Worm (Caenorhabditis elegans) whole organism, L1 larva: Measurements from ENCODE around the gene adm-4.

ENCODE experiments used
- C04F5.9 ChIP-seq: sonication (generic microtip); optimal IDR thresholded peaks from 2 replicates; lab custom pipeline; 2016; ENCODE audit warnings: missing genetic modification characterization, missing compliant biosample characterization
- C16A3.4 ChIP-seq: fragments of 150-350 bp; optimal IDR thresholded peaks from 2 replicates; lab custom pipeline; 2014; ENCODE audit warnings: missing biosample characterization, missing genetic modification characterization
- F16B12.6 ChIP-seq: fragments of 150-350 bp; optimal IDR thresholded peaks from 2 replicates; lab custom pipeline; 2014; ENCODE audit warnings: missing biosample characterization, missing genetic modification characterization
- alr-1 ChIP-seq: fragments of 200-800 bp; sonication (Bioruptor generic); optimal IDR thresholded peaks from 2 replicates; lab custom pipeline; 2018; ENCODE audit warnings: borderline replicate concordance, mild to moderate bottlenecking, missing genetic modification characterization, missing compliant biosample characterization
- ama-1 ChIP-seq: fragments of 150-350 bp; optimal IDR thresholded peaks from 2 replicates; lab custom pipeline; 2014
- blmp-1 ChIP-seq: fragments of 150-350 bp; optimal IDR thresholded peaks from 2 replicates; lab custom pipeline; 2014; ENCODE audit warnings: missing biosample characterization, missing genetic modification characterization
- ceh-63 ChIP-seq: fragments of 200-800 bp; sonication (Bioruptor generic); optimal IDR thresholded peaks from 2 replicates; lab custom pipeline; 2018; ENCODE audit warnings: mild to moderate bottlenecking, missing genetic modification characterization, missing compliant biosample characterization
- ceh-8 ChIP-seq: fragments of 200-800 bp; sonication (Bioruptor generic); optimal IDR thresholded peaks from 2 replicates; lab custom pipeline; 2018; ENCODE audit warnings: mild to moderate bottlenecking, missing genetic modification characterization, moderate library complexity, missing compliant biosample characterization
- dpl-1 ChIP-seq, 3 experiments: fragments of 150-350 bp in 2 of 3; sonication (generic microtip) in 1 of 3; optimal IDR thresholded peaks; 2 replicates each; lab custom pipeline; 2014 to 2017; ENCODE audit warnings: missing biosample characterization in 3 of 3, missing genetic modification characterization in 3 of 3, missing genetic modification reagents in 3 of 3
- efl-3 ChIP-seq: fragments of 200-800 bp; sonication (Bioruptor generic); optimal IDR thresholded peaks from 2 replicates; lab custom pipeline; 2018; ENCODE audit warnings: mild to moderate bottlenecking, missing genetic modification characterization, missing compliant biosample characterization
- egl-13 ChIP-seq: sonication (generic microtip); optimal IDR thresholded peaks from 2 replicates; lab custom pipeline; 2016; ENCODE audit warnings: missing genotype, missing genetic modification reagents, missing genetic modification characterization, missing compliant biosample characterization
- egl-27 ChIP-seq, 2 experiments: fragments of 150-350 bp in 1 of 2; sonication (generic microtip); optimal IDR thresholded peaks; 3 replicates each; lab custom pipeline; 2017 to 2018; ENCODE audit warnings: missing biosample characterization in 2 of 2, missing genetic modification characterization in 2 of 2, missing genetic modification reagents in 2 of 2
- elt-3 ChIP-seq, 6 experiments: fragments of 150-350 bp in 1 of 6; sonication (generic microtip); optimal IDR thresholded peaks; 2 replicates each; lab custom pipeline; 2017 to 2018; ENCODE audit warnings: missing biosample characterization in 6 of 6, missing genetic modification characterization in 6 of 6, inconsistent platforms in 1 of 6
- ets-5 ChIP-seq: fragments of 200-800 bp; sonication (Bioruptor generic); IDR thresholded peaks from 2 replicates; pipeline ENCODE4 v1.3.6; 2022; ENCODE audit warnings: missing genetic modification characterization, missing compliant biosample characterization
- fkh-10 ChIP-seq: sonication (generic microtip); optimal IDR thresholded peaks from 2 replicates; lab custom pipeline; 2017; ENCODE audit warnings: missing biosample characterization, missing genetic modification reagents, missing genetic modification characterization
- fkh-8 ChIP-seq: sonication (generic microtip); optimal IDR thresholded peaks from 2 replicates; lab custom pipeline; 2016; ENCODE audit warnings: mild to moderate bottlenecking, missing genetic modification characterization, missing compliant biosample characterization
- fos-1 ChIP-seq: fragments of 150-350 bp; optimal IDR thresholded peaks from 2 replicates; lab custom pipeline; 2014; ENCODE audit warnings: missing biosample characterization, missing genetic modification characterization
- hpl-2 ChIP-seq: fragments of 150-350 bp; optimal IDR thresholded peaks from 2 replicates; lab custom pipeline; 2014; ENCODE audit warnings: missing biosample characterization, missing genetic modification reagents, missing genetic modification characterization
- irx-1 ChIP-seq: sonication (generic microtip); optimal IDR thresholded peaks from 2 replicates; lab custom pipeline; 2016; ENCODE audit warnings: missing genetic modification characterization, missing compliant biosample characterization
- isw-1 ChIP-seq: fragments of 200-800 bp; sonication (Bioruptor generic); IDR thresholded peaks from 2 replicates; pipeline ENCODE4 v1.3.6; 2022; ENCODE audit warnings: missing genetic modification characterization, missing compliant biosample characterization
- jun-1 ChIP-seq: fragments of 150-350 bp; optimal IDR thresholded peaks from 2 replicates; lab custom pipeline; 2014; ENCODE audit warnings: missing biosample characterization, missing genetic modification reagents, missing genetic modification characterization
- lin-13 ChIP-seq: fragments of 150-350 bp; optimal IDR thresholded peaks from 2 replicates; lab custom pipeline; 2014; ENCODE audit warnings: missing biosample characterization, missing genetic modification reagents, missing genetic modification characterization
- lin-35 ChIP-seq, 2 experiments: fragments of 150-350 bp; optimal IDR thresholded peaks; 2 replicates each; lab custom pipeline; 2014; ENCODE audit warnings: missing biosample characterization in 2 of 2, missing genetic modification characterization in 2 of 2, missing genetic modification reagents in 2 of 2
- lin-39 ChIP-seq: fragments of 150-350 bp; optimal IDR thresholded peaks from 2 replicates; lab custom pipeline; 2014; ENCODE audit warnings: missing biosample characterization, missing genetic modification reagents, missing genetic modification characterization
- lir-3 ChIP-seq: sonication (generic microtip); optimal IDR thresholded peaks from 2 replicates; lab custom pipeline; 2016; ENCODE audit warnings: mild to moderate bottlenecking, missing genetic modification characterization, moderate library complexity, missing compliant biosample characterization; ENCODE audit not compliant: poor library complexity
- lsy-2 ChIP-seq, 2 experiments: fragments of 150-350 bp; optimal IDR thresholded peaks; 2 replicates each; lab custom pipeline; 2014; ENCODE audit warnings: missing biosample characterization in 2 of 2, missing genetic modification characterization in 2 of 2
- mef-2 ChIP-seq: fragments of 150-350 bp; optimal IDR thresholded peaks from 2 replicates; lab custom pipeline; 2014; ENCODE audit warnings: missing biosample characterization, missing genetic modification characterization
- mep-1 ChIP-seq: fragments of 150-350 bp; optimal IDR thresholded peaks from 2 replicates; lab custom pipeline; 2014; ENCODE audit warnings: missing biosample characterization, missing genetic modification characterization
- nhr-12 ChIP-seq: sonication (generic microtip); optimal IDR thresholded peaks from 2 replicates; lab custom pipeline; 2017; ENCODE audit warnings: missing biosample characterization, missing genetic modification characterization
- nhr-19 ChIP-seq: fragments of 200-800 bp; sonication (Bioruptor generic); conservative IDR thresholded peaks from 2 replicates; pipeline ENCODE4 v1.3.6; 2022; ENCODE audit warnings: missing genetic modification characterization, missing compliant biosample characterization
- nhr-20 ChIP-seq: sonication (generic microtip); optimal IDR thresholded peaks from 2 replicates; lab custom pipeline; 2016; ENCODE audit warnings: mild to moderate bottlenecking, missing genetic modification characterization, missing compliant biosample characterization
- nhr-237 ChIP-seq: fragments of 150-350 bp; optimal IDR thresholded peaks from 2 replicates; lab custom pipeline; 2014; ENCODE audit warnings: missing biosample characterization, missing genetic modification characterization
- nhr-28 ChIP-seq: fragments of 150-350 bp; optimal IDR thresholded peaks from 2 replicates; lab custom pipeline; 2014; ENCODE audit warnings: missing biosample characterization, missing genetic modification characterization
- nhr-47 ChIP-seq: sonication (generic microtip); optimal IDR thresholded peaks from 2 replicates; lab custom pipeline; 2016; ENCODE audit warnings: mild to moderate bottlenecking, missing genetic modification characterization, moderate library complexity, missing compliant biosample characterization
- nhr-85 ChIP-seq: sonication (generic microtip); peaks from one replicate; lab custom pipeline; 2016; ENCODE audit warnings: missing genetic modification characterization, inconsistent platforms, missing compliant biosample characterization
- nhr-90 ChIP-seq: sonication (generic microtip); optimal IDR thresholded peaks from 2 replicates; lab custom pipeline; 2016; ENCODE audit warnings: mild to moderate bottlenecking, missing genetic modification characterization, missing compliant biosample characterization; ENCODE audit not compliant: poor library complexity
- pag-3 ChIP-seq: sonication (generic microtip); optimal IDR thresholded peaks from 2 replicates; lab custom pipeline; 2017; ENCODE audit warnings: missing genetic modification characterization, mild to moderate bottlenecking, missing compliant biosample characterization, antibody characterized with exemption, borderline replicate concordance; ENCODE audit not compliant: insufficient read depth
- pax-3 ChIP-seq: fragments of 200-800 bp; sonication (Bioruptor generic); optimal IDR thresholded peaks from 2 replicates; lab custom pipeline; 2018; ENCODE audit warnings: mild to moderate bottlenecking, missing genetic modification characterization, moderate library complexity, missing compliant biosample characterization
- rnt-1 ChIP-seq: sonication (generic microtip); optimal IDR thresholded peaks from 2 replicates; lab custom pipeline; 2016; ENCODE audit warnings: mild to moderate bottlenecking, missing genetic modification characterization, moderate library complexity, missing compliant biosample characterization
- snpc-4 ChIP-seq: fragments of 150-350 bp; optimal IDR thresholded peaks from 2 replicates; lab custom pipeline; 2014; ENCODE audit warnings: missing biosample characterization, missing genetic modification characterization
- sox-4 ChIP-seq: sonication (generic microtip); optimal IDR thresholded peaks from 2 replicates; lab custom pipeline; 2016; ENCODE audit warnings: missing genetic modification characterization, missing compliant biosample characterization
- sptf-1 ChIP-seq: fragments of 150-350 bp; optimal IDR thresholded peaks from 2 replicates; lab custom pipeline; 2014; ENCODE audit warnings: missing biosample characterization, missing genetic modification characterization
- sup-37 ChIP-seq: fragments of 200-800 bp; sonication (Bioruptor generic); optimal IDR thresholded peaks from 2 replicates; lab custom pipeline; 2018; ENCODE audit warnings: mild to moderate bottlenecking, missing genetic modification characterization, missing compliant biosample characterization
- tbx-2 ChIP-seq: sonication (generic microtip); optimal IDR thresholded peaks from 2 replicates; lab custom pipeline; 2016; ENCODE audit warnings: missing genetic modification characterization, missing compliant biosample characterization
- tlp-1 ChIP-seq: fragments of 150-350 bp; optimal IDR thresholded peaks from 2 replicates; lab custom pipeline; 2014; ENCODE audit warnings: missing biosample characterization, missing genetic modification characterization
- unc-130 ChIP-seq: fragments of 150-350 bp; optimal IDR thresholded peaks from 2 replicates; lab custom pipeline; 2017; ENCODE audit warnings: missing biosample characterization, missing genetic modification characterization, inconsistent platforms
- unc-30 ChIP-seq: sonication (generic microtip); optimal IDR thresholded peaks from 2 replicates; lab custom pipeline; 2017; ENCODE audit warnings: missing biosample characterization, missing genetic modification characterization
- vab-15 ChIP-seq: sonication (generic microtip); optimal IDR thresholded peaks from 2 replicates; lab custom pipeline; 2017; ENCODE audit warnings: missing genotype, mild to moderate bottlenecking, missing genetic modification characterization, missing compliant biosample characterization
- xbp-1 ChIP-seq: sonication (generic microtip); optimal IDR thresholded peaks from 2 replicates; lab custom pipeline; 2016; ENCODE audit warnings: missing genetic modification characterization, missing compliant biosample characterization
- zag-1 ChIP-seq: fragments of 150-350 bp; optimal IDR thresholded peaks from 2 replicates; lab custom pipeline; 2014; ENCODE audit warnings: missing biosample characterization, missing genetic modification characterization
- ztf-11 ChIP-seq, 2 experiments: sonication (generic microtip); optimal IDR thresholded peaks; 2 replicates each; lab custom pipeline; 2016 to 2017; ENCODE audit warnings: missing genetic modification characterization in 2 of 2, missing biosample characterization in 1 of 2, missing compliant biosample characterization in 1 of 2
- ztf-4 ChIP-seq: fragments of 150-350 bp; optimal IDR thresholded peaks from 2 replicates; lab custom pipeline; 2014; ENCODE audit warnings: missing biosample characterization, missing genetic modification characterization

The adm-4 gene

DNA sequence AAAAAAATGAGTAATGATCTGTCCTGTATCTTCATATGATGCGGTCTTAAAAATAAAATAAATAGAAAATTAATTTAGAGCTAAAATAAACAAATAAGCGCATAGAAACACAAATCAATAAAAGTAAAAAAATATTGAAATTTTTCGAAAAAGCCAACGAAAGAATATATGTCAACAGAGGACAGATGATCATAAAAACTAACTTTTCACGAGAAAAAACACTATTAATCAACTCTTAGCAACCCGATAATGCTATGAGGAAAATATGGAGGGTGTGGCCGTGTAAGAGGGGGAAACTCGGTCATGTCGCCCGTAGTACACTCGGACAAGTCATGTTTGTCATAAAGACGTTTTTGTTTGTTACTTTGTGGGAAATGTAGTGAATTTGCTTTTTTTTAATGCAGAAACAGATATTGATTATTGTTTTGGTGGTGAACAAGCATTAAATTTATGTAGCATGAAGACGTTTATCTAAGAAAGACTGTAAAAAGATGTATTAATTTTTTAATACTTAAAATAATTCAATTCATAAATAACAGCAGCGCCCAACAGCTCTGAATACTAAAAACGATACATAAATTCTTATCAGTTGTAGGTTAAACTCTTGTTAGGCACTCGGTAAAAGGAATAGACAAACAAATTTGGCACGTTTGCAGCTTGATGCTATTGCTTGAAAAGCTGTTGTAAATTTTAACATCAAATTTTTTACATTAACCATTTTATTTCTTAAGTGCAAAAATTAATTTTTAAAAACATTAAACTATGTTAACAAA is at the start of gene adm-4:
TSS of gene adm-4 (minus strand) at position 51 of the 773 bp plus-strand sequence.
- no peak for TF ChIP-seq zag-1 (tag; lab: Kevin White, UChicago)
- no peak for TF ChIP-seq alr-1 (tag; lab: Kevin White, UChicago)
- TF ChIP-seq irx-1 (tag; lab: Kevin White, UChicago), result peak; percentile 66
- TF ChIP-seq xbp-1, result peak; percentile 64
- no peak for TF ChIP-seq egl-27 (tag; optimal IDR thresholded peaks at IDR 0.05; lab: Kevin White, UChicago)
- no peak for TF ChIP-seq tlp-1 (tag; lab: Kevin White, UChicago)
- TF ChIP-seq fkh-8, result peak; percentile 63
- TF ChIP-seq egl-13 (tag; lab: Kevin White, UChicago), result peak; percentile 54
- TF ChIP-seq C16A3.4, result peak; percentile 8
- TF ChIP-seq isw-1 (GFP tag; lab: Robert Waterston, UW), result peak; percentile 24; the same call in 1 of the 2 replicates
- TF ChIP-seq unc-130 (tag; lab: Kevin White, UChicago), result no peak
- no peak for TF ChIP-seq mef-2 (tag; lab: Kevin White, UChicago)
- no peak for TF ChIP-seq unc-30 (tag; lab: Kevin White, UChicago)
- TF ChIP-seq nhr-20 (tag; lab: Kevin White, UChicago), result peak; percentile 62
- no peak for TF ChIP-seq sptf-1 (tag; lab: Kevin White, UChicago)
- peak; percentile 67 for TF ChIP-seq nhr-90 (tag; lab: Kevin White, UChicago)
- peak in 1 of 2 experiments; percentile 67 for TF ChIP-seq ztf-11 (tag; optimal IDR thresholded peaks at IDR 0.05; lab: Kevin White, UChicago)
- no peak for TF ChIP-seq ztf-4 (tag; lab: Kevin White, UChicago)
- TF ChIP-seq blmp-1 (tag; lab: Kevin White, UChicago), result peak; percentile 37
- TF ChIP-seq rnt-1 (tag; lab: Kevin White, UChicago), result peak; percentile 95
- TF ChIP-seq efl-3, result no peak
- no peak for TF ChIP-seq snpc-4 (tag; lab: Kevin White, UChicago)
- peak; percentile 39 for TF ChIP-seq mep-1 (tag; lab: Kevin White, UChicago)
- TF ChIP-seq ceh-63, result no peak
- TF ChIP-seq nhr-47 (tag; lab: Kevin White, UChicago), result peak; percentile 72
- peak; percentile 87 for TF ChIP-seq lir-3
- TF ChIP-seq lin-35 (GFP tag; optimal IDR thresholded peaks at IDR 0.05; lab: Kevin White, UChicago), result peak in 1 of 2 experiments; percentile 1
- no peak for TF ChIP-seq lin-39 (tag; lab: Kevin White, UChicago)
- TF ChIP-seq fkh-10, result no peak
- TF ChIP-seq nhr-12 (tag; lab: Kevin White, UChicago), result no peak
- TF ChIP-seq sup-37, result no peak
- no peak for TF ChIP-seq nhr-28 (tag; lab: Kevin White, UChicago)
- TF ChIP-seq C04F5.9 (tag; lab: Kevin White, UChicago), result no peak
- peak; percentile 59 for TF ChIP-seq pax-3 (tag; lab: Kevin White, UChicago)
- peak in 1 of 2 experiments; percentile 54 for TF ChIP-seq lsy-2 (tag; optimal IDR thresholded peaks at IDR 0.05; lab: Kevin White, UChicago)
- TF ChIP-seq nhr-237, result no peak
- no peak for TF ChIP-seq pag-3 (tag; lab: Kevin White, UChicago)
- TF ChIP-seq nhr-19, result peak; percentile 45
- TF ChIP-seq vab-15, result no peak
- peak; percentile 3 to 25 (median 25) for TF ChIP-seq dpl-1 (GFP tag; optimal IDR thresholded peaks at IDR 0.05; lab: Kevin White, UChicago)
- no peak for TF ChIP-seq ets-5 (GFP tag; lab: Robert Waterston, UW)
- peak; percentile 46 for TF ChIP-seq sox-4 (tag; lab: Kevin White, UChicago)
- TF ChIP-seq hpl-2, result no peak
- TF ChIP-seq lin-13 (GFP tag; lab: Kevin White, UChicago), result no peak
- TF ChIP-seq elt-3 (tag; optimal IDR thresholded peaks at IDR 0.05; lab: Kevin White, UChicago), result no peak
- no peak for TF ChIP-seq F16B12.6 (tag; lab: Kevin White, UChicago)
- no peak for TF ChIP-seq fos-1
- peak; percentile 64 for TF ChIP-seq tbx-2 (tag; lab: Kevin White, UChicago)
- TF ChIP-seq ama-1 (lab: Kevin White, UChicago), result no peak
- no peak for TF ChIP-seq ceh-8 (GFP tag; lab: Kevin White, UChicago)
- no peak for TF ChIP-seq jun-1 (tag; lab: Kevin White, UChicago)
- TF ChIP-seq nhr-85 (tag; lab: Kevin White, UChicago), result peak; percentile 74
